Fruit fly (Drosophila melanogaster) whole organism: ENCODE measurements around the gene mat.

ENCODE experiments used
- Dll ChIP-seq: fragments of >200 bp; optimal IDR thresholded peaks from 2 replicates; lab custom pipeline; 2017
- psq ChIP-seq: fragments of >200 bp; optimal IDR thresholded peaks from 2 replicates; lab custom pipeline; 2017
- usp ChIP-seq: fragments of >200 bp; optimal IDR thresholded peaks from 2 replicates; lab custom pipeline; 2017; ENCODE audit warnings: missing biosample characterization, missing genetic modification characterization, mixed read lengths

- TF ChIP-seq usp (GFP tag; lab: Kevin White, UChicago): no peak
- no peak for TF ChIP-seq Dll (lab: Kevin White, UChicago)
- no peak for TF ChIP-seq psq (lab: Kevin White, UChicago)
These were observed 17.0 kb upstream of the mat start for dm6 chr3L:885624-886257.
